Worm (Caenorhabditis elegans) whole organism, L4 larva: ENCODE results near the gene sel-7.
A peak's percentile ranks its signal among the peaks of the same experiment; 100 is the strongest.

Experiments used
- F26F4.8 ChIP-seq: fragments of 200-800 bp; sonication (Bioruptor generic); conservative IDR thresholded peaks from 2 replicates; pipeline ENCODE4 v1.3.6; 2022; ENCODE audit warnings: missing genetic modification characterization, missing compliant biosample characterization
- F44E2.7 ChIP-seq: fragments of 200-800 bp; sonication (Bioruptor generic); IDR thresholded peaks from 2 replicates; pipeline ENCODE4 v2.1.2; 2022; ENCODE audit warnings: missing genetic modification characterization, missing compliant biosample characterization
- T20F7.1 ChIP-seq: fragments of 200-800 bp; sonication (Bioruptor generic); optimal IDR thresholded peaks from 2 replicates; lab custom pipeline; 2018; ENCODE audit warnings: mild to moderate bottlenecking, missing genetic modification characterization, missing compliant biosample characterization
- Y105C5A.15 ChIP-seq: fragments of 200-800 bp; sonication (Bioruptor generic); IDR thresholded peaks from 2 replicates; pipeline ENCODE4 v1.3.6; 2022; ENCODE audit warnings: missing genetic modification characterization, missing compliant biosample characterization
- ZK546.5 ChIP-seq, 2 experiments: sonication (generic microtip); optimal IDR thresholded peaks; 2 replicates each; lab custom pipeline; 2017; ENCODE audit warnings: missing biosample characterization in 2 of 2, missing genetic modification characterization in 2 of 2
- aha-1 ChIP-seq: fragments of 150-350 bp; peaks from one replicate; lab custom pipeline; 2014; ENCODE audit warnings: missing biosample characterization, missing genetic modification characterization
- aly-2 ChIP-seq: sonication (generic microtip); optimal IDR thresholded peaks from 2 replicates; lab custom pipeline; 2018; ENCODE audit warnings: missing biosample characterization, missing genetic modification characterization
- ceh-44 ChIP-seq: fragments of 200-800 bp; sonication (Bioruptor generic); IDR thresholded peaks from 2 replicates; pipeline ENCODE4 v1.3.6; 2022; ENCODE audit warnings: missing genetic modification reagents, missing genetic modification characterization, missing compliant biosample characterization
- ceh-62 ChIP-seq: sonication (generic microtip); optimal IDR thresholded peaks from 2 replicates; lab custom pipeline; 2017; ENCODE audit warnings: missing biosample characterization, missing genetic modification characterization
- cey-2 ChIP-seq: sonication (generic microtip); optimal IDR thresholded peaks from 3 replicates; lab custom pipeline; 2017; ENCODE audit warnings: missing genetic modification characterization, mild to moderate bottlenecking, missing compliant biosample characterization, antibody characterized with exemption, borderline replicate concordance; ENCODE audit not compliant: insufficient read depth
- daf-8 ChIP-seq: fragments of 200-800 bp; sonication (Bioruptor generic); IDR thresholded peaks from 2 replicates; pipeline ENCODE4 v1.3.6; 2022; ENCODE audit warnings: missing genetic modification characterization, missing compliant biosample characterization
- dve-1 ChIP-seq: sonication (generic microtip); optimal IDR thresholded peaks from 2 replicates; lab custom pipeline; 2017; ENCODE audit warnings: antibody characterized with exemption, mild to moderate bottlenecking, missing genetic modification characterization, missing compliant biosample characterization; ENCODE audit not compliant: insufficient read depth
- fkh-10 ChIP-seq: fragments of 150-350 bp; optimal IDR thresholded peaks from 2 replicates; lab custom pipeline; 2014; ENCODE audit warnings: missing biosample characterization, missing genetic modification reagents, missing genetic modification characterization
- gei-8 ChIP-seq: fragments of 200-800 bp; sonication (Bioruptor generic); optimal IDR thresholded peaks from 2 replicates; lab custom pipeline; 2018; ENCODE audit warnings: mild to moderate bottlenecking, missing genetic modification characterization, missing compliant biosample characterization
- hlh-30 ChIP-seq: sonication (generic microtip); optimal IDR thresholded peaks from 2 replicates; lab custom pipeline; 2017; ENCODE audit warnings: antibody characterized with exemption, mild to moderate bottlenecking, missing genetic modification characterization, missing compliant biosample characterization; ENCODE audit not compliant: insufficient read depth
- hmg-1.1 ChIP-seq: fragments of 200-800 bp; sonication (Bioruptor generic); IDR thresholded peaks from 2 replicates; pipeline ENCODE4 v1.3.6; 2022; ENCODE audit warnings: missing genetic modification reagents, missing genetic modification characterization, missing compliant biosample characterization
- lim-7 ChIP-seq: fragments of 200-800 bp; sonication (Bioruptor generic); IDR thresholded peaks from 2 replicates; pipeline ENCODE4 v1.3.6; 2022; ENCODE audit warnings: missing genetic modification characterization, missing compliant biosample characterization
- lin-1 ChIP-seq: fragments of 200-800 bp; sonication (Bioruptor generic); IDR thresholded peaks from 2 replicates; pipeline ENCODE4 v1.3.6; 2022; ENCODE audit warnings: missing genetic modification reagents, missing genetic modification characterization, missing compliant biosample characterization
- lin-13 ChIP-seq: fragments of 150-350 bp; optimal IDR thresholded peaks from 2 replicates; lab custom pipeline; 2014; ENCODE audit warnings: missing biosample characterization, missing genetic modification reagents, missing genetic modification characterization
- lin-15B ChIP-seq: fragments of 150-350 bp; sonication (generic microtip); optimal IDR thresholded peaks from 3 replicates; lab custom pipeline; 2014; ENCODE audit warnings: missing biosample characterization, missing genetic modification characterization
- mes-2 ChIP-seq: sonication (generic microtip); optimal IDR thresholded peaks from 2 replicates; lab custom pipeline; 2016; ENCODE audit warnings: missing genotype, mild to moderate bottlenecking, missing genetic modification characterization, missing compliant biosample characterization; ENCODE audit not compliant: poor library complexity, severe bottlenecking
- mxl-2 ChIP-seq: fragments of 200-800 bp; sonication (Bioruptor generic); conservative IDR thresholded peaks from 2 replicates; pipeline ENCODE4 v1.3.6; 2022; ENCODE audit warnings: missing genetic modification reagents, missing genetic modification characterization, missing compliant biosample characterization
- nhr-10 ChIP-seq: fragments of 150-350 bp; optimal IDR thresholded peaks from 2 replicates; lab custom pipeline; 2014; ENCODE audit warnings: missing biosample characterization, missing genetic modification characterization
- nhr-11 ChIP-seq: fragments of 150-350 bp; optimal IDR thresholded peaks from 2 replicates; lab custom pipeline; 2014; ENCODE audit warnings: missing biosample characterization, missing genetic modification characterization
- nhr-28 ChIP-seq: fragments of 150-350 bp; optimal IDR thresholded peaks from 2 replicates; lab custom pipeline; 2014; ENCODE audit warnings: missing biosample characterization, missing genetic modification characterization
- nhr-41 ChIP-seq: fragments of 200-800 bp; sonication (Bioruptor generic); IDR thresholded peaks from 2 replicates; pipeline ENCODE4 v1.3.6; 2022; ENCODE audit warnings: missing genetic modification reagents, missing genetic modification characterization, missing compliant biosample characterization
- nhr-42 ChIP-seq: fragments of 200-800 bp; sonication (Bioruptor generic); IDR thresholded peaks from 2 replicates; pipeline ENCODE4 v1.3.6; 2022; ENCODE audit warnings: missing genetic modification characterization, missing compliant biosample characterization
- nhr-6 ChIP-seq: fragments of 150-350 bp; optimal IDR thresholded peaks from 2 replicates; lab custom pipeline; 2014; ENCODE audit warnings: missing biosample characterization, missing genetic modification characterization
- nhr-76 ChIP-seq: fragments of 150-350 bp; optimal IDR thresholded peaks from 2 replicates; lab custom pipeline; 2014; ENCODE audit warnings: missing biosample characterization, missing genetic modification characterization
- nhr-77 ChIP-seq: fragments of 150-350 bp; optimal IDR thresholded peaks from 2 replicates; lab custom pipeline; 2014; ENCODE audit warnings: missing biosample characterization, missing genetic modification characterization
- pha-4 ChIP-seq, 2 experiments: fragments of 150-350 bp in 1 of 2; fragments of 200-800 bp in 1 of 2; sonication (Bioruptor generic) in 1 of 2; IDR thresholded peaks in 1 of 2; optimal IDR thresholded peaks in 1 of 2; 2 replicates each; pipeline versions ENCODE4 v1.3.6 to Lab custom; 2014 to 2022; ENCODE audit warnings: missing genetic modification characterization in 2 of 2, missing genetic modification reagents in 2 of 2, missing biosample characterization in 1 of 2, missing compliant biosample characterization in 1 of 2
- pqm-1 ChIP-seq: sonication (generic microtip); optimal IDR thresholded peaks from 2 replicates; lab custom pipeline; 2017; ENCODE audit warnings: missing biosample characterization, missing genetic modification characterization
- sdz-12 ChIP-seq: fragments of 200-800 bp; sonication (Bioruptor generic); optimal IDR thresholded peaks from 2 replicates; lab custom pipeline; 2018; ENCODE audit warnings: mild to moderate bottlenecking, missing genetic modification characterization, missing compliant biosample characterization
- snpc-1.2 ChIP-seq: fragments of 200-800 bp; sonication (Bioruptor generic); IDR thresholded peaks from 2 replicates; pipeline ENCODE4 v1.3.6; 2022; ENCODE audit warnings: missing genetic modification reagents, missing genetic modification characterization, missing compliant biosample characterization
- snpc-4 ChIP-seq: fragments of 150-350 bp; optimal IDR thresholded peaks from 2 replicates; lab custom pipeline; 2014; ENCODE audit warnings: missing biosample characterization, missing genetic modification characterization
- spr-1 ChIP-seq: sonication (generic microtip); optimal IDR thresholded peaks from 2 replicates; lab custom pipeline; 2016; ENCODE audit warnings: mild to moderate bottlenecking, missing genetic modification characterization, missing compliant biosample characterization
- spr-3 ChIP-seq: fragments of 200-800 bp; sonication (Bioruptor generic); optimal IDR thresholded peaks from 2 replicates; lab custom pipeline; 2018; ENCODE audit warnings: mild to moderate bottlenecking, missing genetic modification characterization, missing compliant biosample characterization
- tag-97 ChIP-seq: fragments of 200-800 bp; sonication (Bioruptor generic); IDR thresholded peaks from 2 replicates; pipeline ENCODE4 v1.3.6; 2022; ENCODE audit warnings: missing genetic modification characterization, missing compliant biosample characterization
- vab-7 ChIP-seq: fragments of 200-800 bp; sonication (Bioruptor generic); IDR thresholded peaks from 2 replicates; pipeline ENCODE4 v1.3.6; 2022; ENCODE audit warnings: missing genetic modification reagents, missing genetic modification characterization, missing compliant biosample characterization
- zfp-2 ChIP-seq: sonication (generic microtip); optimal IDR thresholded peaks from 2 replicates; lab custom pipeline; 2016; ENCODE audit warnings: mild to moderate bottlenecking, missing genetic modification characterization, missing compliant biosample characterization
- ztf-11 ChIP-seq: fragments of 150-350 bp; optimal IDR thresholded peaks from 2 replicates; lab custom pipeline; 2014; ENCODE audit warnings: missing biosample characterization, missing genetic modification characterization
- ztf-7 ChIP-seq: fragments of 150-350 bp; optimal IDR thresholded peaks from 2 replicates; lab custom pipeline; 2014; ENCODE audit warnings: missing biosample characterization, missing genetic modification characterization

Gene sel-7

ce11 chrX:14324289-14324688 is 16.0 kb downstream of the sel-7 start:
- no peak for TF ChIP-seq aly-2 (tag; lab: Kevin White, UChicago)
- no peak for TF ChIP-seq cey-2
- TF ChIP-seq zfp-2 (tag; lab: Kevin White, UChicago) = no peak
- TF ChIP-seq snpc-1.2 = peak; percentile 75
- peak; percentile 13 for TF ChIP-seq mes-2 (tag; lab: Kevin White, UChicago)
- peak; percentile 77 for TF ChIP-seq aha-1 (tag; lab: Kevin White, UChicago)
- TF ChIP-seq snpc-4 (tag; lab: Kevin White, UChicago) = peak; percentile 59
- TF ChIP-seq mxl-2 (GFP tag; lab: Robert Waterston, UW) = no peak

ce11 chrX:14322793-14323192 is 17.5 kb downstream of the sel-7 start:
- no peak for TF ChIP-seq ztf-11 (tag; lab: Kevin White, UChicago)
- TF ChIP-seq nhr-28 (tag; lab: Kevin White, UChicago) = peak; percentile 28

DNA sequence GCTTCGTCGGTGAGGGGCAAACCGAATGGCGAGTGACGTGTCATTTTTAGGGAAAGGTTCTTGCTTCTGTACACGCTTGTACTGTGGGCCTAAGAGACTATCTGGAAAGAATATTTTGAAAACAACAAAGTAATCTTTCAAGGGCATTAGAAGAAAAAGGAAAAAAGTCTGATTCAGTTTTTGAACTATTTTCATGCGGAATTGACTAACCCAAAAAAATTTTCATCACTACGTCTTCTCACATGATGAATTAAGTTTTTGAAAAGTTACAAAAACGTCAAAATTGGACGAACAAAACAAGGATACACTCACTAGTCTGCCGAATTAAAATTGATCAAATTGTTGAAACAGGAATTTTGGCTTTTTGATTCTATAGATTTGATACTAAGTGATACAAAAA is 20.0 kb downstream of the sel-7 start, which contains the start of gene C11H1.9:
Gene C11H1.9 (minus strand): TSS at position 101 of the 400 bp plus-strand sequence.
- TF ChIP-seq hmg-1.1 (no peak), aha-1 (tag; lab: Kevin White, UChicago) (peak; percentile 39)

DNA sequence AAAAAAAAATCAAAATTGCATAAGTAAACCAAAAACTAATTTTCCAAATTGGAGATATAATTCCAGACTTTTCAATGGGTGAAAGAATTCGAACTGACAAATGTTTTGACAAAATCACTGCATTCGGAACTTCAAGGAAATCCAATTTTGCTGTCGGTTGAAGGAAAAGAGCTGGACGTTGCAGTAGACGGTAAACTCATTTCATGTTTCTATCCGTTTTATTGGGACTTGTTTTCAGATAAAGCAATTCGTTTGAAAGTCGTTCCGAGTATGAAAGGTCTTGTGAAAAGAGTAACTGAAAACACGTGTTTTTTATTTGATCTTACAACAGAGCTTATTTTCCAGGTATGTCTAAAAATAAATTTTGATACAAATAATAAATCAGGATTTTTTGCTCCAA is 24.1 kb downstream of the sel-7 start:
- TF ChIP-seq fkh-10 (GFP tag; lab: Kevin White, UChicago) = peak; percentile 24
- TF ChIP-seq nhr-10 (tag; lab: Kevin White, UChicago) = no peak

- TF ChIP-seq nhr-76 (tag; lab: Kevin White, UChicago) = no peak
- TF ChIP-seq gei-8 (GFP tag; lab: Kevin White, UChicago) = no peak
- no peak for TF ChIP-seq nhr-11 (tag; lab: Kevin White, UChicago)
- TF ChIP-seq nhr-10 (tag; lab: Kevin White, UChicago) = no peak
- no peak for TF ChIP-seq sdz-12
- no peak for TF ChIP-seq nhr-41 (GFP tag; lab: Robert Waterston, UW)
- TF ChIP-seq nhr-28 (tag; lab: Kevin White, UChicago) = peak; percentile 62
- peak; percentile 21 for TF ChIP-seq dve-1 (tag; lab: Kevin White, UChicago)
- TF ChIP-seq lin-15B (tag; lab: Kevin White, UChicago) = no peak
- TF ChIP-seq Y105C5A.15 = no peak
- TF ChIP-seq pqm-1 (tag; lab: Kevin White, UChicago) = no peak
- peak; percentile 3 for TF ChIP-seq hlh-30 (tag; lab: Kevin White, UChicago)
- no peak for TF ChIP-seq ceh-44 (GFP tag; lab: Robert Waterston, UW)
- no peak for TF ChIP-seq nhr-6 (tag; lab: Kevin White, UChicago)
- no peak for TF ChIP-seq lin-13 (GFP tag; lab: Kevin White, UChicago)
Measured at ce11 chrX:14313627-14314026, 26.7 kb downstream of the sel-7 start, which contains the start of gene prx-1. Gene prx-1 (plus strand): TSS chrX:14313927.

DNA sequence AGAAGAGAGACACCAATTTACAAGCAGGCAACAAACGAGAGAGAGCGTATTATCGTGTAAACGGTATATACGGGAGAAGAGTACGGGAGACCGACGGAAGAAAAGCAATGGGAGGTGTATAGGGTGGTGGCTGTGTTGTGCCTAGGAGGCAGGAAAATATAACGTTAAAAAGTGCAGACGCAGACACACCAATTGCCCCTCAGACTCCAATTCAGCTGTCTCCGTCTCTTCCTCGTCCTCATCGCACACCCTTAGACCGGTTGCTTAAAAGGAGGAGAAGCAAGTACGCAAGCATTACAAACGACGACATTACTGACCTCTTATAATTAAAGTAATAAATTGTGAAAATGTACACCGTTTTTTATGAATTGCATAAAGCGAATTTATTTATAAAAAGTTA is 27.9 kb downstream of the sel-7 start:
- TF ChIP-seq tag-97 (GFP tag; lab: Robert Waterston, UW) (no peak), T20F7.1 (no peak), spr-3 (no peak), snpc-4 (tag; lab: Kevin White, UChicago) (no peak), F44E2.7 (GFP tag; lab: Robert Waterston, UW) (no peak), ztf-11 (tag; lab: Kevin White, UChicago) (no peak), F26F4.8 (GFP tag; lab: Robert Waterston, UW) (no peak), vab-7 (GFP tag; lab: Robert Waterston, UW) (no peak), daf-8 (GFP tag; lab: Robert Waterston, UW) (no peak), nhr-42 (GFP tag; lab: Robert Waterston, UW) (no peak), spr-1 (tag; lab: Kevin White, UChicago) (peak; percentile 52), ztf-7 (peak; percentile 62), nhr-77 (tag; lab: Kevin White, UChicago) (peak; percentile 26), ceh-44 (GFP tag; lab: Robert Waterston, UW) (no peak), hmg-1.1 (peak; percentile 82), lin-1 (peak; percentile 46; the same call in 1 of the 2 replicates), pha-4 (GFP tag; IDR thresholded peaks at IDR 0.05; lab: Robert Waterston, UW) (0 out of 2 replicates have a peak, but pooled peaks have one; percentile 7), pha-4 (tag; optimal IDR thresholded peaks at IDR 0.05; lab: Kevin White, UChicago) (peak; percentile 25), ZK546.5 (tag; optimal IDR thresholded peaks at IDR 0.05; lab: Kevin White, UChicago) (no peak), zfp-2 (tag; lab: Kevin White, UChicago) (no peak), ceh-62 (tag; lab: Kevin White, UChicago) (no peak), lim-7 (no peak)
